Worm (Caenorhabditis elegans) whole organism, midembryonic: ENCODE data around the gene F10C1.23.

Source experiments
- flt-1 ChIP-seq: fragments of 200-800 bp; sonication (Bioruptor generic); IDR thresholded peaks from 2 replicates; pipeline ENCODE4 v1.3.6; 2022; ENCODE audit warnings: missing genetic modification characterization, missing compliant biosample characterization
- klf-2 ChIP-seq: fragments of 200-800 bp; sonication (Bioruptor generic); conservative IDR thresholded peaks from 2 replicates; pipeline ENCODE4 v1.3.6; 2022; ENCODE audit warnings: missing genetic modification reagents, missing genetic modification characterization, missing compliant biosample characterization

ce11 chrII:5745088-5745487, 12.8 kb upstream of the F10C1.23 start, which contains the start of gene F10C1.9:
- TF ChIP-seq flt-1 (no peak), klf-2 (no peak)
